Worm (Caenorhabditis elegans) whole organism, mixed stage, embryonic: ENCODE data around the gene B0554.7.

Source experiments
- M03D4.4 ChIP-seq: sonication (generic microtip); optimal IDR thresholded peaks from 2 replicates; lab custom pipeline; 2017; ENCODE audit warnings: mild to moderate bottlenecking, missing genetic modification characterization, missing compliant biosample characterization
- bed-3 ChIP-seq: fragments of 200-800 bp; sonication (Bioruptor generic); optimal IDR thresholded peaks from 3 replicates; lab custom pipeline; 2018; ENCODE audit warnings: mild to moderate bottlenecking, missing genetic modification characterization, moderate library complexity, missing compliant biosample characterization
- blmp-1 ChIP-seq: fragments of 150-350 bp; optimal IDR thresholded peaks from 2 replicates; lab custom pipeline; 2014; ENCODE audit warnings: missing biosample characterization, missing genetic modification characterization
- ceh-39 ChIP-seq: fragments of 150-350 bp; optimal IDR thresholded peaks from 2 replicates; lab custom pipeline; 2014; ENCODE audit warnings: missing biosample characterization, missing genetic modification characterization
- ceh-43 ChIP-seq: fragments of 200-800 bp; sonication (Bioruptor generic); optimal IDR thresholded peaks from 2 replicates; lab custom pipeline; 2018; ENCODE audit warnings: mild to moderate bottlenecking, missing genetic modification characterization, moderate library complexity, missing compliant biosample characterization
- ceh-83 ChIP-seq: fragments of 200-800 bp; sonication (Bioruptor generic); optimal IDR thresholded peaks from 2 replicates; lab custom pipeline; 2018; ENCODE audit warnings: mild to moderate bottlenecking, missing genetic modification characterization, missing compliant biosample characterization
- ces-1 ChIP-seq: fragments of 150-350 bp; optimal IDR thresholded peaks from 2 replicates; lab custom pipeline; 2014; ENCODE audit warnings: missing biosample characterization, missing genetic modification reagents, missing genetic modification characterization
- cnd-1 ChIP-seq: fragments of 200-800 bp; sonication (Bioruptor generic); optimal IDR thresholded peaks from 2 replicates; lab custom pipeline; 2018; ENCODE audit warnings: mild to moderate bottlenecking, missing genetic modification characterization, missing compliant biosample characterization
- elt-1 ChIP-seq: sonication (generic microtip); optimal IDR thresholded peaks from 2 replicates; lab custom pipeline; 2017; ENCODE audit warnings: missing genetic modification characterization, mild to moderate bottlenecking, missing compliant biosample characterization, antibody characterized with exemption, moderate library complexity, borderline replicate concordance; ENCODE audit not compliant: insufficient read depth
- elt-3 ChIP-seq: fragments of 150-350 bp; optimal IDR thresholded peaks from 2 replicates; lab custom pipeline; 2014; ENCODE audit warnings: missing biosample characterization, missing genetic modification characterization
- flh-1 ChIP-seq: fragments of 200-800 bp; sonication (Bioruptor generic); optimal IDR thresholded peaks from 2 replicates; lab custom pipeline; 2018; ENCODE audit warnings: mild to moderate bottlenecking, missing genetic modification characterization, moderate library complexity, missing compliant biosample characterization
- ham-2 ChIP-seq: fragments of 200-800 bp; sonication (Bioruptor generic); optimal IDR thresholded peaks from 2 replicates; lab custom pipeline; 2018; ENCODE audit warnings: mild to moderate bottlenecking, missing genetic modification characterization, missing compliant biosample characterization
- hlh-1 ChIP-seq: fragments of 150-350 bp; optimal IDR thresholded peaks from 2 replicates; lab custom pipeline; 2014; ENCODE audit warnings: missing biosample characterization, missing genetic modification reagents, missing genetic modification characterization
- lin-13 ChIP-seq: fragments of 150-350 bp; optimal IDR thresholded peaks from 2 replicates; lab custom pipeline; 2014; ENCODE audit warnings: missing biosample characterization, missing genetic modification characterization
- lsy-2 ChIP-seq: fragments of 150-350 bp; optimal IDR thresholded peaks from 2 replicates; lab custom pipeline; 2014; ENCODE audit warnings: missing biosample characterization, missing genetic modification characterization
- mep-1 ChIP-seq: fragments of 150-350 bp; optimal IDR thresholded peaks from 2 replicates; lab custom pipeline; 2017; ENCODE audit warnings: missing biosample characterization, missing genetic modification reagents, missing genetic modification characterization, inconsistent platforms
- mls-2 ChIP-seq: sonication (generic microtip); optimal IDR thresholded peaks from 2 replicates; lab custom pipeline; 2016; ENCODE audit warnings: mild to moderate bottlenecking, missing genetic modification characterization, moderate library complexity, missing compliant biosample characterization
- nhr-12 ChIP-seq: fragments of 150-350 bp; optimal IDR thresholded peaks from 2 replicates; lab custom pipeline; 2014; ENCODE audit warnings: missing biosample characterization, missing genetic modification characterization
- nhr-2 ChIP-seq: fragments of 150-350 bp; optimal IDR thresholded peaks from 2 replicates; lab custom pipeline; 2014; ENCODE audit warnings: missing biosample characterization, missing genetic modification characterization
- nhr-237 ChIP-seq: fragments of 150-350 bp; optimal IDR thresholded peaks from 2 replicates; lab custom pipeline; 2014; ENCODE audit warnings: missing biosample characterization, missing genetic modification characterization
- nhr-28 ChIP-seq: fragments of 150-350 bp; optimal IDR thresholded peaks from 2 replicates; lab custom pipeline; 2014; ENCODE audit warnings: missing biosample characterization, missing genetic modification characterization
- nhr-76 ChIP-seq: sonication (generic microtip); optimal IDR thresholded peaks from 2 replicates; lab custom pipeline; 2017; ENCODE audit warnings: missing biosample characterization, missing genetic modification characterization
- pha-4 ChIP-seq: fragments of 150-350 bp; optimal IDR thresholded peaks from 2 replicates; lab custom pipeline; 2018; ENCODE audit warnings: missing biosample characterization, missing genetic modification reagents, missing genetic modification characterization
- sem-2 ChIP-seq: fragments of 200-800 bp; sonication (Bioruptor generic); optimal IDR thresholded peaks from 2 replicates; lab custom pipeline; 2018; ENCODE audit warnings: mild to moderate bottlenecking, missing genetic modification characterization, missing compliant biosample characterization
- snpc-4 ChIP-seq: fragments of 150-350 bp; optimal IDR thresholded peaks from 2 replicates; lab custom pipeline; 2014; ENCODE audit warnings: missing biosample characterization, missing genetic modification characterization
- sptf-1 ChIP-seq: sonication (generic microtip); optimal IDR thresholded peaks from 2 replicates; lab custom pipeline; 2017; ENCODE audit warnings: mild to moderate bottlenecking, missing genetic modification characterization, moderate library complexity, missing compliant biosample characterization
- unc-120 ChIP-seq: sonication (generic microtip); optimal IDR thresholded peaks from 2 replicates; lab custom pipeline; 2017; ENCODE audit warnings: missing genetic modification characterization, missing compliant biosample characterization; ENCODE audit not compliant: poor library complexity, severe bottlenecking
- unc-39 ChIP-seq: fragments of 150-350 bp; optimal IDR thresholded peaks from 2 replicates; lab custom pipeline; 2014; ENCODE audit warnings: missing biosample characterization, missing genetic modification characterization
- zip-8 ChIP-seq: fragments of 150-350 bp; optimal IDR thresholded peaks from 2 replicates; lab custom pipeline; 2014; ENCODE audit warnings: missing biosample characterization, missing genetic modification characterization

Gene B0554.7

DNA sequence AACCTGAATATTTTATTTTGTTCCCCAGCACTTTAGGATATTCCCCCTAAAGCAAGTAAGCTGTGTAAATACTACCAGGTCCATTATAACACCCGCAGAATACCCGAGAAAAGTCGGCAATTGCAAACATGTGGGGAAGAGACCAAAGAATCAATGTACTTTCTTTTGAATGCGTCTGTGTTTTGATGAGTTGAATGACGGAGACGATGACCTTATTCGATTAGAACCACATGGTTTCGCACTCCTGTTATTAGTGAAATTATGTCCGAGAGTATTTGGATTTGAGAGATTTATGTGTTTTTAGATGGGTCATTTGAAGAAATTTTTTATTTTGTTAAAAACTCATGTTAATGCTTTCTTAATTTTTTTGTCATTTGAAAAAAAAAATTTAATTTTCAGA is 24.5 kb upstream of the B0554.7 start:
- TF ChIP-seq lin-13 (tag; lab: Kevin White, UChicago) (no peak), M03D4.4 (tag; lab: Kevin White, UChicago) (no peak), unc-120 (tag; lab: Kevin White, UChicago) (no peak)

DNA sequence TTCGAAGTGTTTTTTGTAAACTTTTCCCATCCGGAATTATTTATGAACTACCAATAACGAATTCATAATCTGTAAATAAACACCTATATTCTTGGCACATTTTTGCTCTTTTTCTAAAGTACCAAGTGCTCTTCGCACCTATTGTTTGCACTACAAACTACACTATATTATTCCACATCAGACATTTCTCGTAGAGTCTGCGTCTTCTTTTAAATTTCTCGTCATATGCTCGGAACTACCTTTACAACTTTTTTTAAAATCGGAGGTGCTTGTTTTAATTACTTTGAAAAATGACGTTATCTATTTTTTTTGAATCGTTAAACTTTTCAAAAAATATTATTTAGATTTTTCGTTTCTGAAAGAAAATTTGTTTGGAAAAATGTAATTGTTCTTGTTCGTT is 24.0 kb upstream of the B0554.7 start, which contains the start of gene nhr-201:
Gene nhr-201 (plus strand): TSS at position 29 of the 400 bp plus-strand sequence.
- TF ChIP-seq pha-4 (no peak), hlh-1 (tag; lab: Kevin White, UChicago) (no peak), bed-3 (GFP tag; lab: Kevin White, UChicago) (no peak), unc-120 (tag; lab: Kevin White, UChicago) (no peak), snpc-4 (tag; lab: Kevin White, UChicago) (no peak), flh-1 (no peak), nhr-12 (tag; lab: Kevin White, UChicago) (no peak), cnd-1 (no peak), lsy-2 (no peak), ces-1 (no peak), nhr-237 (no peak), nhr-2 (tag; lab: Kevin White, UChicago) (no peak), blmp-1 (tag; lab: Kevin White, UChicago) (no peak), elt-3 (tag; lab: Kevin White, UChicago) (no peak)

DNA sequence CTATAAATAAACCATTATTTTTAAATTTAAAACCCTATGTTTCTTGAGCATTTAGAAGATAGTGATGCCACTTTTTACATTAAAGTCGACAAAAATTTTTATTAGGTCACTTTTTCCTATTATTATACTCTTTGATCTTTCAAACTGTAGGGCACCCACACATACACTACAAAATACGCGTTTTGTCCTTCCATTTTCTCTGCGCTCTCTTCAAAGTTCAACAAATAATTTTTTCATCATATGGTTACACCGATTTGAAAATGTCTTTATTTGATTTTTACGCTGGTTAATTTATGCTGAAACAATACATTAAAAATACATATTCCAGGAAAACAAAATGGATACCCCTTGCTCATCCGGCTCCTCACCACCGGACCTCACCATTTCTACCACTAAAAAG is 21.4 kb upstream of the B0554.7 start, which contains the start of gene nhr-202:
Gene nhr-202 (plus strand): TSS at position 326 of the 400 bp plus-strand sequence.
- no peak for TF ChIP-seq M03D4.4 (tag; lab: Kevin White, UChicago)
- no peak for TF ChIP-seq ces-1
- TF ChIP-seq lsy-2, result no peak
- TF ChIP-seq sem-2 (GFP tag; lab: Kevin White, UChicago), result no peak
- TF ChIP-seq lin-13 (tag; lab: Kevin White, UChicago), result no peak
- TF ChIP-seq, all 35 proteins: peak for 0

DNA sequence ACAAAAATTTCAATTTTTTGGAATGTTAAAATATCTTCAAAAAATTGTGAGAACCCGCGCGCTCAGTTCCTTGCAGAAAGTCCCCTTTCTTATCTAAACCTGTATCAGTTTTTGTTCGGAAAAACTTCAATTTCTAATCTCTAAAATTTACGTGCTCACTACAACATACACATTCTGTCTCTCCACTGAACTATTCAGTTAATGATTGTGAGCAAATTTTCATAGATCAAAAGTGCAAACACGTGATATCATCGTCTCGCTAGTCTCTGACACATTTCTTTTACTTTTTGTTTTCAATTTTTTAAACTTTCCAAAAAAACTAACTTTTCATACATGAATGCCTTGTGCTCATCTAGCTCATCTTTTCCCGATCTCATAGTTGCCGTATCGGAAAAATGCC is 18.6 kb upstream of the B0554.7 start, which contains the start of gene nhr-203:
Gene nhr-203 (plus strand): TSS at position 332 of the 400 bp plus-strand sequence.
- TF ChIP-seq mep-1 (no peak), unc-39 (tag; lab: Kevin White, UChicago) (no peak), lin-13 (tag; lab: Kevin White, UChicago) (no peak)

DNA sequence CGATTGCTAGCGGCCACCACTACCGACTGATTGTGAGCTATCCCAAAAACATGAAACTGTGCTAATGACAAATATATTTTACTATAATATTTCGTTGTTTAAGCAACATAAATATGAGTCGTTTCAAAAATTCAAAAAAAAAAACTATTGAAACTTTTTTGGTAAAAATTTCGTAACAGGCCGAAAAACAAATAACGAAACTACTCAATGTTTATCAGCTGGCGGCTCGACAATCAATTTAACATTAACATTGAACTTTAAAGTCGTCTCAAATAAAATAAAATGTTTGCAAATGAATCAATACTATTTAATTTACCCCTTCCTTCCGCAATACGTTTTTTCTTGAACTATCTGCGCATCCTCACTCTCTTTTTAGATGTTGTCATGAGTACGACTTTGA is 17.0 kb upstream of the B0554.7 start:
- no peak for TF ChIP-seq nhr-28
- no peak for TF ChIP-seq lin-13 (tag; lab: Kevin White, UChicago)
- TF ChIP-seq flh-1, result no peak
- TF ChIP-seq ces-1, result no peak
- no peak for TF ChIP-seq hlh-1 (tag; lab: Kevin White, UChicago)
- TF ChIP-seq mls-2 (tag; lab: Kevin White, UChicago), result no peak

DNA sequence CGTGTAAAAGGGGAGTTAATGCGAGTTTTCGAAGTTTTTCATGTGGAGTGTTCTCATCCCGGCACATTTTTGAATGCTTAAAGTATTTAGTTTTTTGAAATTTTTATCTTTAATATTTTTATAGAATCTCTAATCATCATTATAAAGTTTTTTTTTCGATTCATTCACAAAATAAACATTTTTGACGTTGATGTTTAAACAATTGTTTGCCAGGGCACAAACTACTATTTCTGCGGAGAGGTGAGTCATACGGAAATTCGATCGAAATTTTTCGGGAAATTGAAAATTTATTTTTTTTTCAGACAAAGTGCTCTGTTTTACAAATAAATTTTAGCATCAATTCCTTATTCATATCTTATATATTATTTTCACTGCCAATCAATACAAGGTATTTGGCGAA is 12.7 kb upstream of the B0554.7 start, which contains the start of gene nhr-98:
Gene nhr-98 (plus strand): TSS at position 301 of the 400 bp plus-strand sequence.
- TF ChIP-seq sem-2 (GFP tag; lab: Kevin White, UChicago) (no peak), elt-1 (tag; lab: Kevin White, UChicago) (no peak), ceh-39 (tag; lab: Kevin White, UChicago) (no peak), nhr-76 (no peak), ham-2 (GFP tag; lab: Kevin White, UChicago) (no peak), unc-39 (tag; lab: Kevin White, UChicago) (no peak), hlh-1 (tag; lab: Kevin White, UChicago) (no peak), mep-1 (no peak), nhr-28 (no peak), sptf-1 (no peak), nhr-2 (tag; lab: Kevin White, UChicago) (no peak), ces-1 (no peak), ceh-43 (no peak), nhr-237 (no peak), ceh-83 (GFP tag; lab: Kevin White, UChicago) (no peak), zip-8 (no peak)
